Fruit fly (Drosophila melanogaster): Measurements from ENCODE around the gene spn-A.

The spn-A gene

dm6 chr3R:30102806-30103619, 47.2 kb upstream of the spn-A start (continued):
- TF ChIP-seq CG11093 (GFP tag; IDR thresholded peaks at IDR 0.05) = no peak
- TF ChIP-seq CG7839 (tag; optimal IDR thresholded peaks at IDR 0.05) = no peak
- TF ChIP-seq CG17361 (GFP tag; IDR thresholded peaks at IDR 0.05) = no peak
- no peak for TF ChIP-seq CG7556 (GFP tag; optimal IDR thresholded peaks at IDR 0.05)
- no peak for TF ChIP-seq CG9876 (GFP tag; optimal IDR thresholded peaks at IDR 0.05)
- TF ChIP-seq yki (optimal IDR thresholded peaks at IDR 0.05) = no peak
- no peak for TF ChIP-seq ab (GFP tag; optimal IDR thresholded peaks at IDR 0.05)
- TF ChIP-seq zen (tag; optimal IDR thresholded peaks at IDR 0.05) = no peak
- no peak for TF ChIP-seq CG8765 (GFP tag; IDR thresholded peaks at IDR 0.05)
- TF ChIP-seq Asciz (GFP tag; optimal IDR thresholded peaks at IDR 0.05) = no peak
- no peak for TF ChIP-seq Dll (GFP tag; IDR thresholded peaks at IDR 0.05; ENCODE audit: partially characterized antibody)
- TF ChIP-seq CrebB (tag; optimal IDR thresholded peaks at IDR 0.05) = no peak
- no peak for TF ChIP-seq Doc2 (GFP tag; IDR thresholded peaks at IDR 0.05)
- no peak for TF ChIP-seq cad (GFP tag; optimal IDR thresholded peaks at IDR 0.05)
- TF ChIP-seq CG4360 (GFP tag; IDR thresholded peaks at IDR 0.05) = no peak
- TF ChIP-seq CG7372 (GFP tag; IDR thresholded peaks at IDR 0.05) = no peak
- TF ChIP-seq E2f2 (GFP tag; IDR thresholded peaks at IDR 0.05) = no peak
- no peak for TF ChIP-seq CG18262 (tag; optimal IDR thresholded peaks at IDR 0.05)
- no peak for TF ChIP-seq CG8281 (tag; optimal IDR thresholded peaks at IDR 0.05)
- TF ChIP-seq sens (GFP tag) = no peak
- TF ChIP-seq mirr (GFP tag; optimal IDR thresholded peaks at IDR 0.05) = peak; percentile 85
- no peak for TF ChIP-seq Trl (optimal IDR thresholded peaks at IDR 0.05)
- TF ChIP-seq Trl (GFP tag; optimal IDR thresholded peaks at IDR 0.05) = no peak
- TF ChIP-seq rib (GFP tag; IDR thresholded peaks at IDR 0.05) = no peak
- no peak for TF ChIP-seq CG11247 (GFP tag; IDR thresholded peaks at IDR 0.05)
- TF ChIP-seq CG3163 (GFP tag; optimal IDR thresholded peaks at IDR 0.05) = no peak
- TF ChIP-seq CG13775 (GFP tag; optimal IDR thresholded peaks at IDR 0.05) = no peak
- TF ChIP-seq dysf (GFP tag; IDR thresholded peaks at IDR 0.05) = no peak
- no peak for TF ChIP-seq CG14965 (GFP tag; optimal IDR thresholded peaks at IDR 0.05; ENCODE audit: borderline replicate concordance)
- TF ChIP-seq CG42726 (GFP tag; IDR thresholded peaks at IDR 0.05; ENCODE audit: partially characterized antibody) = no peak
- no peak for TF ChIP-seq CG17328 (GFP tag; IDR thresholded peaks at IDR 0.05)
- TF ChIP-seq CG7928 (GFP tag; optimal IDR thresholded peaks at IDR 0.05) = no peak
- TF ChIP-seq CG11085 (GFP tag; IDR thresholded peaks at IDR 0.05) = no peak
- no peak for TF ChIP-seq toy (GFP tag; IDR thresholded peaks at IDR 0.05)
- no peak for TF ChIP-seq btn (GFP tag; optimal IDR thresholded peaks at IDR 0.05)
- no peak for TF ChIP-seq vvl (GFP tag; IDR thresholded peaks at IDR 0.05)
- no peak for TF ChIP-seq Vsx1 (GFP tag; optimal IDR thresholded peaks at IDR 0.05)
- TF ChIP-seq CG6791 (GFP tag; IDR thresholded peaks at IDR 0.05; ENCODE audit: partially characterized antibody) = no peak
- no peak for TF ChIP-seq Hmx (GFP tag; optimal IDR thresholded peaks at IDR 0.05)
- TF ChIP-seq Hr51 (GFP tag; optimal IDR thresholded peaks at IDR 0.05) = no peak
- no peak for TF ChIP-seq Sry-δ (GFP tag; optimal IDR thresholded peaks at IDR 0.05)
- TF ChIP-seq tgo (GFP tag; IDR thresholded peaks at IDR 0.05) = no peak
- no peak for TF ChIP-seq zfh2 (GFP tag; optimal IDR thresholded peaks at IDR 0.05)
- TF ChIP-seq CG18476 (GFP tag; optimal IDR thresholded peaks at IDR 0.05) = peak; percentile 93
- no peak for TF ChIP-seq CG30431 (GFP tag; optimal IDR thresholded peaks at IDR 0.05)
- TF ChIP-seq Gug (GFP tag; IDR thresholded peaks at IDR 0.05) = no peak
- no peak for TF ChIP-seq CG6689 (GFP tag; IDR thresholded peaks at IDR 0.05)
- no peak for TF ChIP-seq Lpt (GFP tag; optimal IDR thresholded peaks at IDR 0.05)
- no peak for TF ChIP-seq dimm (GFP tag; IDR thresholded peaks at IDR 0.05)
- TF ChIP-seq Med (GFP tag) = no peak
- peak; percentile 83; the same call in 2 of the 3 replicates for TF ChIP-seq CG2199 (GFP tag; IDR thresholded peaks at IDR 0.05)
- no peak for TF ChIP-seq CG11456 (GFP tag; IDR thresholded peaks at IDR 0.05)
- no peak for TF ChIP-seq br (optimal IDR thresholded peaks at IDR 0.05)
